Fruit fly (Drosophila melanogaster) whole organism, pupa: ENCODE results near the gene del.

Experiments used
- CG10348 ChIP-seq: fragments of 200-800 bp; sonication (Bioruptor generic); IDR thresholded peaks from 2 replicates; pipeline ENCODE4 v1.3.6; 2022; ENCODE audit warnings: missing biosample characterization, missing genetic modification characterization
- CG12605 ChIP-seq: fragments of 200-800 bp; sonication (Bioruptor generic); IDR thresholded peaks from 2 replicates; pipeline ENCODE4 v1.3.6; 2022; ENCODE audit warnings: missing biosample characterization, missing genetic modification characterization
- CG14655 ChIP-seq: fragments of 200-800 bp; sonication (Bioruptor generic); optimal IDR thresholded peaks from 3 replicates; lab custom pipeline; 2017; ENCODE audit warnings: mild to moderate bottlenecking, missing biosample characterization, missing genetic modification reagents, missing genetic modification characterization
- CG15710 ChIP-seq: fragments of 200-800 bp; sonication (Bioruptor generic); optimal IDR thresholded peaks from 2 replicates; lab custom pipeline; 2018; ENCODE audit warnings: missing biosample characterization, mild to moderate bottlenecking, missing genetic modification characterization, moderate library complexity
- CG4496 ChIP-seq: fragments of 200-800 bp; sonication (Bioruptor generic); IDR thresholded peaks from 3 replicates; pipeline ENCODE4 v1.3.6; 2022; ENCODE audit warnings: missing biosample characterization, missing genetic modification characterization
- CG9948 ChIP-seq: fragments of 200-800 bp; sonication (Bioruptor generic); optimal IDR thresholded peaks from 2 replicates; lab custom pipeline; 2018; ENCODE audit warnings: missing biosample characterization, mild to moderate bottlenecking, missing genetic modification characterization, moderate library complexity
- D1 ChIP-seq: fragments of 200-800 bp; sonication (Bioruptor generic); optimal IDR thresholded peaks from 2 replicates; lab custom pipeline; 2018; ENCODE audit warnings: missing biosample characterization, mild to moderate bottlenecking, missing genetic modification characterization, moderate library complexity
- EcR ChIP-seq: fragments of 200-800 bp; sonication (Bioruptor generic); optimal IDR thresholded peaks from 3 replicates; lab custom pipeline; 2019; ENCODE audit warnings: missing biosample characterization, missing genetic modification characterization, mild to moderate bottlenecking, moderate library complexity, missing genetic modification reagents
- Pif1A ChIP-seq: fragments of 200-800 bp; sonication (Bioruptor generic); optimal IDR thresholded peaks from 3 replicates; lab custom pipeline; 2016; ENCODE audit warnings: missing biosample characterization, missing genetic modification characterization
- Snoo ChIP-seq: fragments of 200-800 bp; sonication (Bioruptor generic); optimal IDR thresholded peaks from 3 replicates; lab custom pipeline; 2017; ENCODE audit warnings: missing biosample characterization, mild to moderate bottlenecking, missing genetic modification characterization, inconsistent platforms
- gl ChIP-seq: fragments of 200-800 bp; sonication (Bioruptor generic); optimal IDR thresholded peaks from 2 replicates; lab custom pipeline; 2018; ENCODE audit warnings: missing biosample characterization, mild to moderate bottlenecking, missing genetic modification characterization
- rn ChIP-seq: fragments of 200-800 bp; sonication (Bioruptor generic); IDR thresholded peaks from 2 replicates; pipeline ENCODE4 v1.3.6; 2022; ENCODE audit warnings: missing biosample characterization, missing genetic modification characterization

- TF ChIP-seq rn (GFP tag; lab: Robert Waterston, UW): no peak
- TF ChIP-seq CG14655 (GFP tag; lab: Kevin White, UChicago): no peak
- TF ChIP-seq CG15710: no peak
- no peak for TF ChIP-seq gl (tag; lab: Kevin White, UChicago)
- TF ChIP-seq Pif1A: no peak
- no peak for TF ChIP-seq EcR (GFP tag; lab: Kevin White, UChicago)
- no peak for TF ChIP-seq CG4496 (GFP tag; lab: Robert Waterston, UW)
- no peak for TF ChIP-seq CG10348 (GFP tag; lab: Robert Waterston, UW)
- TF ChIP-seq CG9948: no peak
- TF ChIP-seq D1 (tag; lab: Kevin White, UChicago): no peak
- no peak for TF ChIP-seq CG12605
- no peak for TF ChIP-seq Snoo (tag; lab: Kevin White, UChicago)
These were observed 32.7 kb downstream of the del start for dm6 chr2L:21115687-21116086.
